Worm (Caenorhabditis elegans) whole organism, midembryonic: ENCODE results near the gene Y73B6BL.14.

Experiments
- T22C8.4 ChIP-seq: fragments of 200-800 bp; sonication (Bioruptor generic); IDR thresholded peaks from 2 replicates; pipeline ENCODE4 v1.3.6; 2022; ENCODE audit warnings: missing genetic modification characterization, missing compliant biosample characterization
- cog-1 ChIP-seq: sonication (generic microtip); optimal IDR thresholded peaks from 2 replicates; lab custom pipeline; 2016; ENCODE audit warnings: missing genetic modification characterization, missing compliant biosample characterization
- flt-1 ChIP-seq: fragments of 200-800 bp; sonication (Bioruptor generic); IDR thresholded peaks from 2 replicates; pipeline ENCODE4 v1.3.6; 2022; ENCODE audit warnings: missing genetic modification characterization, missing compliant biosample characterization
- klf-2 ChIP-seq: fragments of 200-800 bp; sonication (Bioruptor generic); conservative IDR thresholded peaks from 2 replicates; pipeline ENCODE4 v1.3.6; 2022; ENCODE audit warnings: missing genetic modification reagents, missing genetic modification characterization, missing compliant biosample characterization
- med-1 ChIP-seq: sonication (generic microtip); optimal IDR thresholded peaks from 2 replicates; lab custom pipeline; 2017; ENCODE audit warnings: missing genetic modification characterization, mild to moderate bottlenecking, missing compliant biosample characterization, antibody characterized with exemption, missing genetic modification reagents; ENCODE audit not compliant: insufficient read depth
- ref-1 ChIP-seq: fragments of 200-800 bp; sonication (Bioruptor generic); conservative IDR thresholded peaks from 2 replicates; pipeline ENCODE4 v1.3.6; 2022; ENCODE audit warnings: missing genetic modification reagents, missing genetic modification characterization, missing compliant biosample characterization
- tab-1 ChIP-seq: fragments of 200-800 bp; sonication (Bioruptor generic); IDR thresholded peaks from 2 replicates; pipeline ENCODE4 v1.3.6; 2022; ENCODE audit warnings: missing genetic modification characterization, missing compliant biosample characterization
- ztf-23 ChIP-seq: fragments of 200-800 bp; sonication (Bioruptor generic); IDR thresholded peaks from 2 replicates; pipeline ENCODE4 v1.3.6; 2022; ENCODE audit warnings: missing genetic modification reagents, missing genetic modification characterization, missing compliant biosample characterization
- ztf-29 ChIP-seq: fragments of 200-800 bp; sonication (Bioruptor generic); IDR thresholded peaks from 2 replicates; pipeline ENCODE4 v1.3.6; 2022; ENCODE audit warnings: missing genetic modification reagents, missing genetic modification characterization, missing compliant biosample characterization

ce11 chrIV:6388550-6388949, 45.8 kb upstream of the Y73B6BL.14 start:
- TF ChIP-seq T22C8.4 (GFP tag; lab: Robert Waterston, UW) (no peak), flt-1 (GFP tag; lab: Robert Waterston, UW) (no peak), tab-1 (GFP tag; lab: Robert Waterston, UW) (no peak), ztf-23 (GFP tag; lab: Robert Waterston, UW) (no peak), med-1 (GFP tag; lab: Kevin White, UChicago) (no peak), ztf-29 (GFP tag; lab: Robert Waterston, UW) (no peak), ref-1 (GFP tag; lab: Robert Waterston, UW) (no peak), klf-2 (no peak), cog-1 (tag; lab: Kevin White, UChicago) (no peak)
